Worm (Caenorhabditis elegans) whole organism, L2 larva: ENCODE measurements around the gene B0496.1.

ENCODE experiments used
- C34F6.9 ChIP-seq: fragments of 150-350 bp; optimal IDR thresholded peaks from 2 replicates; lab custom pipeline; 2014; ENCODE audit warnings: missing biosample characterization, missing genetic modification characterization
- F13H6.1 ChIP-seq: sonication (generic microtip); optimal IDR thresholded peaks from 2 replicates; lab custom pipeline; 2016; ENCODE audit warnings: missing genetic modification characterization, missing compliant biosample characterization
- R02D3.7 ChIP-seq: fragments of 150-350 bp; optimal IDR thresholded peaks from 2 replicates; lab custom pipeline; 2014; ENCODE audit warnings: missing biosample characterization, missing genetic modification characterization
- ZK546.5 ChIP-seq: sonication (generic microtip); optimal IDR thresholded peaks from 2 replicates; lab custom pipeline; 2017; ENCODE audit warnings: missing biosample characterization, missing genetic modification characterization
- alr-1 ChIP-seq: fragments of 150-350 bp; optimal IDR thresholded peaks from 2 replicates; lab custom pipeline; 2014; ENCODE audit warnings: missing biosample characterization, missing genetic modification characterization
- aly-2 ChIP-seq: fragments of 150-350 bp; optimal IDR thresholded peaks from 2 replicates; lab custom pipeline; 2014; ENCODE audit warnings: missing biosample characterization, missing genetic modification characterization
- ama-1 ChIP-seq: fragments of 150-350 bp; optimal IDR thresholded peaks from 2 replicates; lab custom pipeline; 2018; ENCODE audit warnings: inconsistent platforms
- blmp-1 ChIP-seq: sonication (generic microtip); optimal IDR thresholded peaks from 2 replicates; lab custom pipeline; 2017; ENCODE audit warnings: missing genetic modification characterization, mild to moderate bottlenecking, missing compliant biosample characterization, antibody characterized with exemption, moderate library complexity; ENCODE audit not compliant: insufficient read depth
- ceh-16 ChIP-seq: fragments of 150-350 bp; optimal IDR thresholded peaks from 2 replicates; lab custom pipeline; 2014; ENCODE audit warnings: missing biosample characterization, missing genetic modification characterization
- ceh-82 ChIP-seq: fragments of 150-350 bp; optimal IDR thresholded peaks from 2 replicates; lab custom pipeline; 2014; ENCODE audit warnings: missing biosample characterization, missing genetic modification characterization
- crh-2 ChIP-seq: sonication (generic microtip); optimal IDR thresholded peaks from 2 replicates; lab custom pipeline; 2017; ENCODE audit warnings: missing biosample characterization, missing genetic modification characterization
- dmd-4 ChIP-seq: sonication (generic microtip); optimal IDR thresholded peaks from 2 replicates; lab custom pipeline; 2017; ENCODE audit warnings: missing biosample characterization, missing genetic modification characterization
- elt-3 ChIP-seq: sonication (generic microtip); optimal IDR thresholded peaks from 2 replicates; lab custom pipeline; 2017; ENCODE audit warnings: missing biosample characterization, missing genetic modification characterization
- gmeb-1 ChIP-seq: fragments of 150-350 bp; optimal IDR thresholded peaks from 2 replicates; lab custom pipeline; 2014; ENCODE audit warnings: missing biosample characterization, missing genetic modification characterization
- lin-13 ChIP-seq: fragments of 150-350 bp; optimal IDR thresholded peaks from 2 replicates; lab custom pipeline; 2014; ENCODE audit warnings: missing biosample characterization, missing genetic modification reagents, missing genetic modification characterization
- lin-39 ChIP-seq: fragments of 150-350 bp; optimal IDR thresholded peaks from 2 replicates; lab custom pipeline; 2014; ENCODE audit warnings: missing biosample characterization, missing genetic modification reagents, missing genetic modification characterization
- mab-5 ChIP-seq: fragments of 150-350 bp; optimal IDR thresholded peaks from 2 replicates; lab custom pipeline; 2014; ENCODE audit warnings: missing biosample characterization, missing genetic modification characterization
- mdl-1 ChIP-seq, 2 experiments: fragments of 150-350 bp in 1 of 2; sonication (generic microtip) in 1 of 2; optimal IDR thresholded peaks; 2 replicates each; lab custom pipeline; 2017; ENCODE audit warnings: missing biosample characterization in 2 of 2, missing genetic modification characterization in 2 of 2
- nhr-10 ChIP-seq: sonication (generic microtip); optimal IDR thresholded peaks from 2 replicates; lab custom pipeline; 2017; ENCODE audit warnings: missing biosample characterization, missing genetic modification characterization
- nhr-11 ChIP-seq: fragments of 150-350 bp; optimal IDR thresholded peaks from 2 replicates; lab custom pipeline; 2014; ENCODE audit warnings: missing biosample characterization, missing genetic modification characterization
- nhr-129 ChIP-seq: fragments of 150-350 bp; optimal IDR thresholded peaks from 2 replicates; lab custom pipeline; 2014; ENCODE audit warnings: missing biosample characterization, missing genetic modification characterization
- nhr-21 ChIP-seq: fragments of 150-350 bp; optimal IDR thresholded peaks from 2 replicates; lab custom pipeline; 2014; ENCODE audit warnings: missing biosample characterization, missing genetic modification characterization
- nhr-23 ChIP-seq: fragments of 150-350 bp; optimal IDR thresholded peaks from 2 replicates; lab custom pipeline; 2014; ENCODE audit warnings: missing biosample characterization, missing genetic modification reagents, missing genetic modification characterization
- nhr-237 ChIP-seq: fragments of 150-350 bp; optimal IDR thresholded peaks from 2 replicates; lab custom pipeline; 2014; ENCODE audit warnings: missing biosample characterization, missing genetic modification characterization
- nhr-6 ChIP-seq: fragments of 150-350 bp; optimal IDR thresholded peaks from 2 replicates; lab custom pipeline; 2014; ENCODE audit warnings: missing biosample characterization, missing genetic modification characterization
- nhr-77 ChIP-seq: fragments of 150-350 bp; optimal IDR thresholded peaks from 2 replicates; lab custom pipeline; 2014; ENCODE audit warnings: missing biosample characterization, missing genetic modification characterization
- peb-1 ChIP-seq: fragments of 150-350 bp; optimal IDR thresholded peaks from 2 replicates; lab custom pipeline; 2014; ENCODE audit warnings: missing biosample characterization, missing genetic modification characterization
- skn-1 ChIP-seq: sonication (generic microtip); optimal IDR thresholded peaks from 2 replicates; lab custom pipeline; 2017; ENCODE audit warnings: missing biosample characterization, missing genetic modification characterization
- sma-9 ChIP-seq, 2 experiments: fragments of 150-350 bp in 1 of 2; sonication (generic microtip) in 1 of 2; optimal IDR thresholded peaks; 2 replicates each; lab custom pipeline; 2014 to 2016; ENCODE audit warnings: missing genetic modification characterization in 2 of 2, mild to moderate bottlenecking in 1 of 2, missing biosample characterization in 1 of 2, missing compliant biosample characterization in 1 of 2, missing genetic modification reagents in 1 of 2, moderate library complexity in 1 of 2
- snpc-4 ChIP-seq: fragments of 150-350 bp; optimal IDR thresholded peaks from 2 replicates; lab custom pipeline; 2014; ENCODE audit warnings: missing biosample characterization, missing genetic modification characterization
- unc-55 ChIP-seq: fragments of 150-350 bp; sonication (generic microtip); optimal IDR thresholded peaks from 3 replicates; lab custom pipeline; 2014; ENCODE audit warnings: missing biosample characterization, missing genetic modification reagents, missing genetic modification characterization
- ztf-1 ChIP-seq: fragments of 200-800 bp; sonication (Bioruptor generic); conservative IDR thresholded peaks from 2 replicates; pipeline ENCODE4 v1.3.6; 2022; ENCODE audit warnings: missing genetic modification characterization, missing compliant biosample characterization
- ztf-11 ChIP-seq: sonication (generic microtip); optimal IDR thresholded peaks from 2 replicates; lab custom pipeline; 2017; ENCODE audit warnings: missing biosample characterization, missing genetic modification characterization
- ztf-4 ChIP-seq: fragments of 150-350 bp; optimal IDR thresholded peaks from 2 replicates; lab custom pipeline; 2014; ENCODE audit warnings: missing biosample characterization, missing genetic modification characterization

Gene B0496.1

ce11 chrIV:7418818-7419217, 27.3 kb upstream of the B0496.1 start, which contains the start of gene B0496.6:
Gene B0496.6, plus strand, starts transcription at chrIV:7419118.
- TF ChIP-seq ztf-1 (GFP tag; lab: Robert Waterston, UW) (no peak), ZK546.5 (tag; lab: Kevin White, UChicago) (no peak), nhr-21 (tag; lab: Kevin White, UChicago) (no peak), sma-9 (GFP tag; optimal IDR thresholded peaks at IDR 0.05; lab: Kevin White, UChicago) (no peak), sma-9 (tag; optimal IDR thresholded peaks at IDR 0.05; lab: Kevin White, UChicago) (no peak), nhr-23 (tag; lab: Kevin White, UChicago) (no peak), mdl-1 (tag; optimal IDR thresholded peaks at IDR 0.05; lab: Kevin White, UChicago) (no peak), nhr-237 (tag; lab: Kevin White, UChicago) (no peak), gmeb-1 (tag; lab: Kevin White, UChicago) (no peak), crh-2 (tag; lab: Kevin White, UChicago) (no peak), ama-1 (lab: Kevin White, UChicago) (no peak), R02D3.7 (tag; lab: Kevin White, UChicago) (no peak), lin-13 (GFP tag; lab: Kevin White, UChicago) (no peak), alr-1 (tag; lab: Kevin White, UChicago) (no peak), C34F6.9 (tag; lab: Kevin White, UChicago) (no peak), dmd-4 (tag; lab: Kevin White, UChicago) (no peak), ceh-16 (tag; lab: Kevin White, UChicago) (no peak), mab-5 (no peak), lin-39 (no peak), elt-3 (tag; lab: Kevin White, UChicago) (no peak), aly-2 (tag; lab: Kevin White, UChicago) (no peak)

- TF ChIP-seq nhr-11 (tag; lab: Kevin White, UChicago) = no peak
- TF ChIP-seq lin-39 = no peak
- no peak for TF ChIP-seq F13H6.1 (tag; lab: Kevin White, UChicago)
- TF ChIP-seq unc-55 = no peak
- TF ChIP-seq nhr-23 (tag; lab: Kevin White, UChicago) = no peak
- no peak for TF ChIP-seq lin-13 (GFP tag; lab: Kevin White, UChicago)
- TF ChIP-seq skn-1 (tag; lab: Kevin White, UChicago) = no peak
- no peak for TF ChIP-seq aly-2 (tag; lab: Kevin White, UChicago)
- no peak for TF ChIP-seq gmeb-1 (tag; lab: Kevin White, UChicago)
- TF ChIP-seq dmd-4 (tag; lab: Kevin White, UChicago) = no peak
- TF ChIP-seq C34F6.9 (tag; lab: Kevin White, UChicago) = no peak
- TF ChIP-seq ceh-82 (tag; lab: Kevin White, UChicago) = no peak
- no peak for TF ChIP-seq nhr-237 (tag; lab: Kevin White, UChicago)
- no peak for TF ChIP-seq crh-2 (tag; lab: Kevin White, UChicago)
- TF ChIP-seq sma-9 (GFP tag; optimal IDR thresholded peaks at IDR 0.05; lab: Kevin White, UChicago) = no peak
- no peak for TF ChIP-seq sma-9 (tag; optimal IDR thresholded peaks at IDR 0.05; lab: Kevin White, UChicago)
- TF ChIP-seq mab-5 = no peak
- no peak for TF ChIP-seq blmp-1 (tag; lab: Kevin White, UChicago)
- no peak for TF ChIP-seq ztf-11 (tag; lab: Kevin White, UChicago)
- TF ChIP-seq nhr-77 = no peak
- no peak for TF ChIP-seq ztf-4 (tag; lab: Kevin White, UChicago)
Measured at ce11 chrIV:7420913-7421312, 25.2 kb upstream of the B0496.1 start, which contains the start of gene srtx-1. Gene srtx-1, plus strand, starts transcription at chrIV:7421213.

ce11 chrIV:7424198-7424597, 21.9 kb upstream of the B0496.1 start, which contains the start of gene unc-82:
Gene unc-82, plus strand, starts transcription at chrIV:7424498.
- TF ChIP-seq snpc-4 (no peak), nhr-21 (tag; lab: Kevin White, UChicago) (no peak), nhr-10 (tag; lab: Kevin White, UChicago) (no peak), ztf-1 (GFP tag; lab: Robert Waterston, UW) (no peak), ztf-11 (tag; lab: Kevin White, UChicago) (no peak), ztf-4 (tag; lab: Kevin White, UChicago) (no peak), unc-55 (no peak), nhr-6 (tag; lab: Kevin White, UChicago) (no peak), peb-1 (no peak), nhr-23 (tag; lab: Kevin White, UChicago) (no peak)
- TF ChIP-seq, all 48 proteins: peak for 0

- peak; percentile 66 for TF ChIP-seq F13H6.1 (tag; lab: Kevin White, UChicago)
- TF ChIP-seq nhr-129 (tag; lab: Kevin White, UChicago) = peak; percentile 27
- peak; percentile 7 for TF ChIP-seq C34F6.9 (tag; lab: Kevin White, UChicago)
- TF ChIP-seq snpc-4 = no peak
- TF ChIP-seq nhr-6 (tag; lab: Kevin White, UChicago) = no peak
Measured at ce11 chrIV:7426055-7426454, 20.0 kb upstream of the B0496.1 start.
